Worm (Caenorhabditis elegans) whole organism, L3 larva: ENCODE results near the gene F37A4.2.

ENCODE experiments used
- R02D3.7 ChIP-seq: fragments of 150-350 bp; optimal IDR thresholded peaks from 2 replicates; lab custom pipeline; 2014; ENCODE audit warnings: missing biosample characterization, missing genetic modification characterization
- ZK546.5 ChIP-seq: sonication (generic microtip); optimal IDR thresholded peaks from 2 replicates; lab custom pipeline; 2017; ENCODE audit warnings: missing biosample characterization, missing genetic modification characterization
- aly-2 ChIP-seq: fragments of 150-350 bp; optimal IDR thresholded peaks from 2 replicates; lab custom pipeline; 2014; ENCODE audit warnings: missing biosample characterization, missing genetic modification characterization
- ama-1 ChIP-seq: fragments of 150-350 bp; optimal IDR thresholded peaks from 2 replicates; lab custom pipeline; 2018
- ceh-16 ChIP-seq: sonication (generic microtip); optimal IDR thresholded peaks from 2 replicates; lab custom pipeline; 2017; ENCODE audit warnings: missing biosample characterization, missing genetic modification characterization
- ceh-28 ChIP-seq: fragments of 150-350 bp; optimal IDR thresholded peaks from 2 replicates; lab custom pipeline; 2014; ENCODE audit warnings: missing biosample characterization, missing genetic modification reagents, missing genetic modification characterization
- ceh-82 ChIP-seq: fragments of 150-350 bp; optimal IDR thresholded peaks from 2 replicates; lab custom pipeline; 2014; ENCODE audit warnings: missing biosample characterization, missing genetic modification characterization
- ceh-9 ChIP-seq: sonication (generic microtip); optimal IDR thresholded peaks from 2 replicates; lab custom pipeline; 2018; ENCODE audit warnings: missing biosample characterization, missing genetic modification characterization
- daf-12 ChIP-seq: fragments of 150-350 bp; optimal IDR thresholded peaks from 2 replicates; lab custom pipeline; 2014; ENCODE audit warnings: missing biosample characterization, missing genetic modification reagents, missing genetic modification characterization
- egl-27 ChIP-seq: sonication (generic microtip); optimal IDR thresholded peaks from 4 replicates; lab custom pipeline; 2017; ENCODE audit warnings: missing biosample characterization, missing genetic modification reagents, missing genetic modification characterization
- egl-5 ChIP-seq: fragments of 150-350 bp; optimal IDR thresholded peaks from 2 replicates; lab custom pipeline; 2017; ENCODE audit warnings: missing biosample characterization, missing genetic modification reagents, missing genetic modification characterization, inconsistent platforms
- elt-1 ChIP-seq: fragments of 150-350 bp; optimal IDR thresholded peaks from 2 replicates; lab custom pipeline; 2014; ENCODE audit warnings: missing biosample characterization, missing genetic modification characterization
- elt-2 ChIP-seq: sonication (generic microtip); optimal IDR thresholded peaks from 2 replicates; lab custom pipeline; 2016; ENCODE audit warnings: missing genetic modification reagents, mild to moderate bottlenecking, missing genetic modification characterization, missing compliant biosample characterization
- elt-3 ChIP-seq, 3 experiments: fragments of 150-350 bp in 1 of 3; sonication (generic microtip) in 2 of 3; optimal IDR thresholded peaks; 2 replicates in 2 of 3; 4 replicates in 1 of 3; lab custom pipeline; 2014 to 2017; ENCODE audit warnings: missing biosample characterization in 3 of 3, missing genetic modification characterization in 3 of 3
- fkh-10 ChIP-seq: sonication (generic microtip); optimal IDR thresholded peaks from 2 replicates; lab custom pipeline; 2017; ENCODE audit warnings: missing biosample characterization, missing genetic modification reagents, missing genetic modification characterization
- fkh-2 ChIP-seq: fragments of 150-350 bp; optimal IDR thresholded peaks from 2 replicates; lab custom pipeline; 2014; ENCODE audit warnings: missing biosample characterization, missing genetic modification reagents, missing genetic modification characterization
- fos-1 ChIP-seq: fragments of 150-350 bp; optimal IDR thresholded peaks from 2 replicates; lab custom pipeline; 2014; ENCODE audit warnings: missing biosample characterization, missing genetic modification characterization
- jun-1 ChIP-seq: fragments of 150-350 bp; optimal IDR thresholded peaks from 2 replicates; lab custom pipeline; 2014; ENCODE audit warnings: missing biosample characterization, missing genetic modification reagents, missing genetic modification characterization
- lin-15B ChIP-seq: fragments of 150-350 bp; optimal IDR thresholded peaks from 2 replicates; lab custom pipeline; 2014; ENCODE audit warnings: missing biosample characterization, missing genetic modification characterization
- lsy-12 ChIP-seq: sonication (generic microtip); optimal IDR thresholded peaks from 2 replicates; lab custom pipeline; 2016; ENCODE audit warnings: mild to moderate bottlenecking, missing genetic modification characterization, missing compliant biosample characterization
- mdl-1 ChIP-seq: fragments of 150-350 bp; optimal IDR thresholded peaks from 2 replicates; lab custom pipeline; 2014; ENCODE audit warnings: missing biosample characterization, missing genetic modification characterization
- nfya-1 ChIP-seq: sonication (generic microtip); optimal IDR thresholded peaks from 2 replicates; lab custom pipeline; 2017; ENCODE audit warnings: missing genetic modification characterization, mild to moderate bottlenecking, missing compliant biosample characterization, antibody characterized with exemption, moderate library complexity; ENCODE audit not compliant: insufficient read depth
- nhr-11 ChIP-seq: fragments of 150-350 bp; optimal IDR thresholded peaks from 2 replicates; lab custom pipeline; 2014; ENCODE audit warnings: missing biosample characterization, missing genetic modification characterization
- nhr-12 ChIP-seq: fragments of 150-350 bp; optimal IDR thresholded peaks from 2 replicates; lab custom pipeline; 2014; ENCODE audit warnings: missing biosample characterization, missing genetic modification characterization
- nhr-23 ChIP-seq: fragments of 150-350 bp; optimal IDR thresholded peaks from 2 replicates; lab custom pipeline; 2014; ENCODE audit warnings: missing biosample characterization, missing genetic modification reagents, missing genetic modification characterization
- nhr-237 ChIP-seq: fragments of 150-350 bp; optimal IDR thresholded peaks from 2 replicates; lab custom pipeline; 2014; ENCODE audit warnings: missing biosample characterization, missing genetic modification characterization
- nhr-25 ChIP-seq: sonication (generic microtip); optimal IDR thresholded peaks from 2 replicates; lab custom pipeline; 2017; ENCODE audit warnings: missing biosample characterization, missing genetic modification characterization
- nhr-28 ChIP-seq: fragments of 150-350 bp; optimal IDR thresholded peaks from 2 replicates; lab custom pipeline; 2014; ENCODE audit warnings: missing biosample characterization, missing genetic modification characterization
- nhr-43 ChIP-seq: sonication (generic microtip); optimal IDR thresholded peaks from 2 replicates; lab custom pipeline; 2016; ENCODE audit warnings: mild to moderate bottlenecking, missing genetic modification characterization, missing compliant biosample characterization; ENCODE audit not compliant: poor library complexity, severe bottlenecking
- nhr-67 ChIP-seq: fragments of 150-350 bp; optimal IDR thresholded peaks from 2 replicates; lab custom pipeline; 2014; ENCODE audit warnings: missing biosample characterization, missing genetic modification characterization
- nhr-76 ChIP-seq: fragments of 150-350 bp; sonication (generic microtip); optimal IDR thresholded peaks from 5 replicates; lab custom pipeline; 2014; ENCODE audit warnings: missing biosample characterization, missing genetic modification characterization
- pha-4 ChIP-seq: fragments of 150-350 bp; optimal IDR thresholded peaks from 2 replicates; lab custom pipeline; 2014; ENCODE audit warnings: missing biosample characterization, missing genetic modification reagents, missing genetic modification characterization
- pqm-1 ChIP-seq: fragments of 150-350 bp; optimal IDR thresholded peaks from 2 replicates; lab custom pipeline; 2017; ENCODE audit warnings: missing biosample characterization, missing genetic modification characterization, inconsistent platforms
- sea-2 ChIP-seq: fragments of 150-350 bp; sonication (generic microtip); optimal IDR thresholded peaks from 4 replicates; lab custom pipeline; 2014; ENCODE audit warnings: missing biosample characterization, missing genetic modification reagents, missing genetic modification characterization
- skn-1 ChIP-seq: fragments of 150-350 bp; optimal IDR thresholded peaks from 2 replicates; lab custom pipeline; 2014; ENCODE audit warnings: missing biosample characterization, missing genetic modification characterization
- snpc-4 ChIP-seq: fragments of 150-350 bp; optimal IDR thresholded peaks from 2 replicates; lab custom pipeline; 2014; ENCODE audit warnings: missing biosample characterization, missing genetic modification characterization
- tbx-2 ChIP-seq: sonication (generic microtip); optimal IDR thresholded peaks from 2 replicates; lab custom pipeline; 2016; ENCODE audit warnings: mild to moderate bottlenecking, missing genetic modification characterization, missing compliant biosample characterization
- unc-39 ChIP-seq: sonication (generic microtip); optimal IDR thresholded peaks from 4 replicates; lab custom pipeline; 2017; ENCODE audit warnings: missing biosample characterization, missing genetic modification characterization
- zag-1 ChIP-seq: fragments of 150-350 bp; optimal IDR thresholded peaks from 2 replicates; lab custom pipeline; 2014; ENCODE audit warnings: missing biosample characterization, missing genetic modification characterization
- ztf-4 ChIP-seq: fragments of 150-350 bp; optimal IDR thresholded peaks from 2 replicates; lab custom pipeline; 2014; ENCODE audit warnings: missing biosample characterization, missing genetic modification characterization

The F37A4.2 gene

DNA sequence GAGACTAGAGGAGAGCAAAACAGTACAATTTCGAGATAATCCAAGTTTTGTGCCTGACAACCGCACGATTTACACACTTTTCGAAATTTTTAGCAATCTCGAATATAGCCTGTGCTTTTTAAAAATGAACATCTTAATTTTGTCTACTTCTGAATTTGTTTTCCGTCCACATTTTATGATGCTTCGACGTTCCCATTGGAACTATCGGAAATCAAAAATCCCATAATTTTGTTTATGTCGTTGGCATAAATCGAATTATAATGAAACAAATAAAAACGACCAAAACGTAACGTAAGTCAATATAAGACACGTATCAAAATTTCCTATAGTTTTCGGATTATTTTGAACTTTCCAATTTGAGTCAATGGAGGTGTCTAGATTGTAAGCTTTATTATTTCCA lies 14.7 kb downstream of the F37A4.2 start, which contains the start of gene K07E12.2:
K07E12.2 (plus strand) TSS at position 301 of the 400 bp plus-strand sequence.
- TF ChIP-seq elt-3 (tag; optimal IDR thresholded peaks at IDR 0.05; lab: Kevin White, UChicago) (no peak), daf-12 (no peak), egl-5 (tag; lab: Kevin White, UChicago) (no peak), ceh-28 (tag; lab: Kevin White, UChicago) (no peak), skn-1 (tag; lab: Kevin White, UChicago) (no peak), nhr-67 (tag; lab: Kevin White, UChicago) (no peak), unc-39 (tag; lab: Kevin White, UChicago) (no peak), pqm-1 (tag; lab: Kevin White, UChicago) (no peak), nfya-1 (tag; lab: Kevin White, UChicago) (no peak), nhr-43 (tag; lab: Kevin White, UChicago) (no peak), R02D3.7 (tag; lab: Kevin White, UChicago) (no peak), nhr-12 (tag; lab: Kevin White, UChicago) (no peak), nhr-23 (no peak), elt-1 (tag; lab: Kevin White, UChicago) (no peak), ceh-82 (tag; lab: Kevin White, UChicago) (no peak), elt-2 (tag; lab: Kevin White, UChicago) (no peak)

DNA sequence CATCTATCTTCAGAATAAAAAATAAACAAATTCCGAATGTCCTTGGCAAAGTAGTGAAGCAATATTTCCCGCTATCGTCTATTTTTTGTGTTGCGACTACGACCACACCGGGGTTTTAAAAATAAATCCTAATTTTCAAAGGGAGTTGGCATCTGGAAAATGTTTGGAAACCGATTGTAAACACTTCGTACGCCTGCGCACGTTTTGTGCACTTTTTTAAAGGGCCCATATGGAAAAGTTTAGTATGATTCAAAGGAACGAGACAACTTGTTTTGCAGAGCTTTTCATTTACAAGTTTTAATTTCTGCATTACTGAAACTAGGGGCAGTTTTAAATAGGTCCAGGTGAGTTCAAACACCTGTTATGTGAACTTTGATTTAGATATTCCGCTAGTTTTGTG lies 17.8 kb downstream of the F37A4.2 start:
- TF ChIP-seq nhr-43 (tag; lab: Kevin White, UChicago) (no peak), ZK546.5 (no peak), lsy-12 (no peak), nhr-11 (tag; lab: Kevin White, UChicago) (no peak), nhr-237 (tag; lab: Kevin White, UChicago) (no peak), nhr-25 (tag; lab: Kevin White, UChicago) (no peak), mdl-1 (no peak), nhr-76 (tag; lab: Kevin White, UChicago) (no peak), pha-4 (tag; lab: Kevin White, UChicago) (no peak), elt-1 (tag; lab: Kevin White, UChicago) (no peak), nhr-67 (tag; lab: Kevin White, UChicago) (no peak), ceh-16 (tag; lab: Kevin White, UChicago) (no peak), sea-2 (GFP tag; lab: Kevin White, UChicago) (no peak), nhr-12 (tag; lab: Kevin White, UChicago) (no peak), unc-39 (tag; lab: Kevin White, UChicago) (no peak)
- TF ChIP-seq, all 47 proteins: peak for 0

DNA sequence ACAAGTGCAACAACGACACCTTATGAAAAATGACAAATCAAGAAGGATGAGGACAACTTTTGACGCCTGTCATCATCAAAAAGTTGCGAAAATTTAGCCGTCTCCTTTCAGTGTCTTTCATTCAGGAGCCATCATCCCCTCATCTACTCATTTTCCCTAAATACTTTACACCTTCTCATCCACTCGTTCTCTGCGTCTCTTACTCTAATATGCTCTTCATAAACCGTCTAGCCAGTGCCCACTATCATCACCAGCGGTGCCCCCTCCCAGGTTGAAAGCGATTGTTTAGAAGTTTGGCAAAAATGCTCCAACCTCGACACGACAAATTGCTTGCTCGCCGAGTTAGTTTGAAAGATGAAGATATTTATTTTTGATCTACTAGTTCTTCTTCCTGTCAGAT lies 20.3 kb downstream of the F37A4.2 start:
- TF ChIP-seq ZK546.5, result no peak
- TF ChIP-seq mdl-1, result no peak
- no peak for TF ChIP-seq nhr-11 (tag; lab: Kevin White, UChicago)
- TF ChIP-seq nhr-237 (tag; lab: Kevin White, UChicago), result no peak
- TF ChIP-seq nhr-25 (tag; lab: Kevin White, UChicago), result no peak

DNA sequence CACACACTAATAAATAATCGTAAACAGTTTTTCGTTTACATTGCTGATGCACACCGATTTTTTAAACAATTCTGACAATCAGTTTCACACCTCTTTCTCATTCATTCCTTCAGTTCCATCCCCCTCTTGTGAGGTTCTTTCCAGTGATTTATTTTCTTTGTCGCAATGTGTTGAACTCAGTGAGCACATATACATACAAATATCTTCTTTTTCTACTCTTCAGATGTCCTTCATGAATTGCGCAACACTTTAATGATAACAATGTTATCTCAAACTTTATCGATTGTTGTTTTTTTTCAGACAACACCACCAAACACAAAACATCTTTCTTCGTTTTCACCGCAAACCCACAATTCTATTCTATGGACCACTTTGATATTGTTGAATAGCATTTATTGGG lies 23.8 kb downstream of the F37A4.2 start, which contains the start of gene dig-1:
dig-1 (plus strand) TSS at position 301 of the 400 bp plus-strand sequence.
- TF ChIP-seq nhr-28 (tag; lab: Kevin White, UChicago) (no peak), ama-1 (no peak), ZK546.5 (no peak), egl-27 (tag; lab: Kevin White, UChicago) (no peak), lin-15B (no peak), aly-2 (tag; lab: Kevin White, UChicago) (no peak), fos-1 (tag; lab: Kevin White, UChicago) (no peak), zag-1 (tag; lab: Kevin White, UChicago) (no peak), nhr-237 (tag; lab: Kevin White, UChicago) (no peak), fkh-10 (no peak)

DNA sequence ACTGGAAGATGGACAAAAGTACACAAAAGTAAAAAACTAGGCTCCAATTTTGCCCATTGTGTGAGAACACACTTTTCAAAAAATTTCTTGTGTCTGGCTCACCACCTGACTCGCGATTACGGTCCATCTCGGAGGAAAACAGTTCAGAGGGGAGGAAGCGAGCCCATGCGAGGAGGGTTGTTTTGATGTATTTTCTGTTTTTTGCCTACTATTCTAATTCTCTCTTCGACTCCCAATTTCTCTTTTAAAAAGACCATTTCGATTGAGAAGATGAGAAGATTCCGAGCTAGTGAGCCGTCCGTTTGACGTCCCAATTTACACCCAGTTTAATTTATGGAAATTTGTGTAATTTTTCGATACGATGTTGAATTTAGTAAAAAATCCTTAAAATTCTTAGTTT lies 24.4 kb downstream of the F37A4.2 start:
- TF ChIP-seq ztf-4 (tag; lab: Kevin White, UChicago) (no peak), skn-1 (tag; lab: Kevin White, UChicago) (no peak), nhr-25 (tag; lab: Kevin White, UChicago) (no peak), fkh-10 (no peak), daf-12 (no peak), elt-2 (tag; lab: Kevin White, UChicago) (no peak), nhr-12 (tag; lab: Kevin White, UChicago) (no peak), jun-1 (tag; lab: Kevin White, UChicago) (no peak), fkh-2 (tag; lab: Kevin White, UChicago) (no peak), pha-4 (tag; lab: Kevin White, UChicago) (no peak), ceh-28 (tag; lab: Kevin White, UChicago) (no peak), nhr-11 (tag; lab: Kevin White, UChicago) (no peak), tbx-2 (tag; lab: Kevin White, UChicago) (no peak), snpc-4 (tag; lab: Kevin White, UChicago) (no peak), sea-2 (GFP tag; lab: Kevin White, UChicago) (no peak), nhr-43 (tag; lab: Kevin White, UChicago) (no peak), lin-15B (no peak), lsy-12 (no peak), ceh-82 (tag; lab: Kevin White, UChicago) (no peak), ceh-9 (tag; lab: Kevin White, UChicago) (no peak)
